Worm (Caenorhabditis elegans): Measurements from ENCODE around the gene vha-15.

The vha-15 gene

ce11 chrX:2246908-2247307 lies 9.2 kb downstream of the vha-15 start, which contains the start of gene AH9.1:
AH9.1 (minus strand) TSS chrX:2247008.
- TF ChIP-seq ceh-28 (tag; optimal IDR thresholded peaks at IDR 0.05), result no peak
- TF ChIP-seq hmg-11 (tag; optimal IDR thresholded peaks at IDR 0.05), result no peak
- no peak for TF ChIP-seq egl-5 (tag; optimal IDR thresholded peaks at IDR 0.05)
- TF ChIP-seq ceh-16 (tag; optimal IDR thresholded peaks at IDR 0.05), result no peak
- TF ChIP-seq unc-39 (tag; optimal IDR thresholded peaks at IDR 0.05), result no peak

- TF ChIP-seq ceh-16 (tag; optimal IDR thresholded peaks at IDR 0.05) (no peak), daf-12 (tag; optimal IDR thresholded peaks at IDR 0.05) (no peak), hmg-11 (tag; optimal IDR thresholded peaks at IDR 0.05) (no peak)
These were observed 20.3 kb downstream of the vha-15 start, which contains the start of gene crn-4 for ce11 chrX:2258001-2258400. crn-4 (minus strand) TSS chrX:2258101.

- TF ChIP-seq elt-2 (tag; optimal IDR thresholded peaks at IDR 0.05) (peak; percentile 10), pha-4 (tag; optimal IDR thresholded peaks at IDR 0.05) (peak; percentile 0), nhr-28 (tag; optimal IDR thresholded peaks at IDR 0.05) (no peak), jun-1 (tag; optimal IDR thresholded peaks at IDR 0.05) (peak; percentile 48), pqm-1 (tag; optimal IDR thresholded peaks at IDR 0.05) (peak; percentile 11)
These were observed 20.7 kb downstream of the vha-15 start for ce11 chrX:2258404-2258803.

ce11 chrX:2261003-2261402 lies 23.3 kb downstream of the vha-15 start, which contains the start of gene AH9.3:
AH9.3 (minus strand) TSS chrX:2261103.
- TF ChIP-seq mml-1 (tag; optimal IDR thresholded peaks at IDR 0.05) (no peak), jun-1 (tag; optimal IDR thresholded peaks at IDR 0.05) (no peak), nhr-77 (tag; optimal IDR thresholded peaks at IDR 0.05) (no peak), aly-2 (tag; optimal IDR thresholded peaks at IDR 0.05) (no peak), R02D3.7 (tag; optimal IDR thresholded peaks at IDR 0.05) (no peak), unc-62 (GFP tag; optimal IDR thresholded peaks at IDR 0.05) (no peak), ceh-82 (tag; optimal IDR thresholded peaks at IDR 0.05) (no peak), eor-1 (tag; optimal IDR thresholded peaks at IDR 0.05) (no peak)

- TF ChIP-seq pha-4 (tag; optimal IDR thresholded peaks at IDR 0.05) (peak; percentile 57), tbx-2 (tag; optimal IDR thresholded peaks at IDR 0.05) (no peak), nhr-25 (tag; optimal IDR thresholded peaks at IDR 0.05) (no peak), pqm-1 (tag; optimal IDR thresholded peaks at IDR 0.05) (peak; percentile 49), daf-12 (tag; optimal IDR thresholded peaks at IDR 0.05) (no peak), elt-2 (tag; optimal IDR thresholded peaks at IDR 0.05) (peak; percentile 48), nhr-43 (tag; optimal IDR thresholded peaks at IDR 0.05; ENCODE audit: poor library complexity, severe bottlenecking) (no peak)
These were observed 24.7 kb downstream of the vha-15 start for ce11 chrX:2262420-2262819.

- no peak for TF ChIP-seq eor-1 (tag; optimal IDR thresholded peaks at IDR 0.05)
- TF ChIP-seq fkh-10 (GFP tag; optimal IDR thresholded peaks at IDR 0.05), result peak; percentile 48
- TF ChIP-seq pha-4 (tag; optimal IDR thresholded peaks at IDR 0.05), result no peak
- TF ChIP-seq nhr-67 (tag; optimal IDR thresholded peaks at IDR 0.05), result no peak
These were observed 27.4 kb downstream of the vha-15 start for ce11 chrX:2265069-2265468.

- TF ChIP-seq nhr-67 (tag; optimal IDR thresholded peaks at IDR 0.05) (no peak), fkh-10 (GFP tag; optimal IDR thresholded peaks at IDR 0.05) (no peak), nhr-25 (tag; optimal IDR thresholded peaks at IDR 0.05) (no peak), skn-1 (tag; optimal IDR thresholded peaks at IDR 0.05) (no peak)
These were observed 28.7 kb downstream of the vha-15 start for ce11 chrX:2266366-2266765.

- TF ChIP-seq fkh-10 (GFP tag; optimal IDR thresholded peaks at IDR 0.05) (peak; percentile 41), unc-39 (tag; optimal IDR thresholded peaks at IDR 0.05) (no peak)
These were observed 29.1 kb downstream of the vha-15 start for ce11 chrX:2266777-2267176.

- peak; percentile 14 for TF ChIP-seq nfya-1 (tag; optimal IDR thresholded peaks at IDR 0.05; ENCODE audit: insufficient read depth)
- no peak for TF ChIP-seq fkh-10 (GFP tag; optimal IDR thresholded peaks at IDR 0.05)
- no peak for TF ChIP-seq nhr-237 (tag; optimal IDR thresholded peaks at IDR 0.05)
These were observed 30.2 kb downstream of the vha-15 start, which contains the start of gene AH9.6 for ce11 chrX:2267956-2268355. AH9.6 (minus strand) TSS chrX:2268138.

Measured in whole organism, L3 larva.